Fruit fly (Drosophila melanogaster): ENCODE data around the gene CG13996.

- TF ChIP-seq usp (GFP tag; optimal IDR thresholded peaks at IDR 0.05) (no peak), psq (optimal IDR thresholded peaks at IDR 0.05) (no peak)
Measured at dm6 chr2L:5986940-5987339, 33.7 kb upstream of the CG13996 start.
